Worm (Caenorhabditis elegans): ENCODE measurements around the gene mep-1.
A peak's percentile ranks its signal among the peaks of the same experiment; 100 is the strongest.

DNA sequence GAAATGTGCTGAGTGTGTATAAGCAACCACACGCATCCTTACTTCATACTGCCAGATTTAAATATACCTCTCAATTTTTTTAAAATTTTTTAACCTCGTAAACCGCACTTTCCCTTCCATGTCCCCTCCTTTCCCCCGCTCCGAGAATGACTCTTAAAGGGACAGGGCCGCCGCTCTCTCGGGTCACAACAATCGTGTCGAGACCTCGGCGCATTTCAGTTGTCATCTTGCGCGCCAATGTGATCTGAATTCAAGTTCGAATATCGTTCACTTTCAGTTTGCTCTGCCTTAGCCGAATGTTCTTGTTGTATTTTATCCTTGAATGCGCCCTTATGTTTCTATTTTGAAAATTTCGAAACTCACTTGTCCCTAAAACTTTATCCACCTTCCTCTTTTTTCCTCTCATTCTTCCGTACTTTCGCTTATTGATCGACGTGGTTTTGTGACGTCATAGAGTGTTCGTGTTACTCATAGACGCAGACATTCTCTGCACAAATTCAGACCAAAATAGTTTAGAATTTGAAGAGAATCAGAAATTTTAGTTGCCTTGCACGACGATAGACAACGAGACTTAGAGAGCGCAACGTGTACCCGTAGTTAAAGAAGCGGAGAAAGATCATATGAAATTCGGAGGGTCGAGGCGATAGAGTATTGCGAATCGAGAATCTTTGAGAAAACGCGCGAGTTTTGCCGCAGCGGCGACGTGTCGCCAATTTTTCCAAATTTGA lies 2.1 kb upstream of the mep-1 start:
- TF ChIP-seq madf-6 (GFP tag; IDR thresholded peaks at IDR 0.05) (peak; percentile 80), nhr-90 (tag; optimal IDR thresholded peaks at IDR 0.05) (no peak), F52B5.7 (tag; optimal IDR thresholded peaks at IDR 0.05) (no peak), sptf-2 (GFP tag; optimal IDR thresholded peaks at IDR 0.05) (no peak), unc-62 (GFP tag; optimal IDR thresholded peaks at IDR 0.05) (no peak), nhr-27 (tag; optimal IDR thresholded peaks at IDR 0.05) (no peak), B0261.1 (tag; optimal IDR thresholded peaks at IDR 0.05) (no peak), madf-8 (GFP tag; conservative IDR thresholded peaks at IDR 0.05) (peak; percentile 40; the same call in 1 of the 2 replicates), let-607 (tag; optimal IDR thresholded peaks at IDR 0.05) (peak; percentile 42 to 78)

All from whole organism, young adult.